Worm (Caenorhabditis elegans): ENCODE results near the gene glb-17.

The glb-17 gene

DNA sequence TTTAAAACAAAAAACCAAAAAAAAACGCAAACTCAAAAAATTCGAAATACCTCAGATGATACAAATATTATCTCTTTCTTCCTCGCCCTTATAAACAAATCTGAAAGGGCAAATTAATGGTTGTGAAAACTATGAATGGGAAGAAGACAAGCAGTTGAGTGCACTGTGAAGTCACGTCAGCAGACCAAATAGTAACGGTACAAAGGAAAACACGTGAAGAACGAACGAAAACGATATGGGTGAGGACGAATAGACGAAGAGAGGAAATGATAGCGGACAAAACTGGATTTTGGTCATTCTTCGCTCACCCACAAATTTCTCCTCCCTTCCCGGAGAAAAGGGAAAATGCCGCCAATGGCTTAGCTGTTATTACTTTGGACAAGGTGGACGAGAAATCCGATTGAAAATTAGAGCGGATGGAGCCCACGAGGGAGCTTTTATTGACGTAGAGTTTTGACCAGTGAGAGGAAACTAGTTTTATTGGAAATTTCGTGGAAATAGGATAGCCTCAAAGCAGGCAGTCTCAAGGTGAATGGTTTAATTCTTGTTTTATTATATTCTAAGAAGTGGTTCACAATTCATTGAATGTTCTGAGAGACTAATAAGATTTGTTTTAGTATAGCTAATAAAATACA, 39.2 kb downstream of the glb-17 start:
- TF ChIP-seq unc-62 (GFP tag; optimal IDR thresholded peaks at IDR 0.05), result no peak

DNA sequence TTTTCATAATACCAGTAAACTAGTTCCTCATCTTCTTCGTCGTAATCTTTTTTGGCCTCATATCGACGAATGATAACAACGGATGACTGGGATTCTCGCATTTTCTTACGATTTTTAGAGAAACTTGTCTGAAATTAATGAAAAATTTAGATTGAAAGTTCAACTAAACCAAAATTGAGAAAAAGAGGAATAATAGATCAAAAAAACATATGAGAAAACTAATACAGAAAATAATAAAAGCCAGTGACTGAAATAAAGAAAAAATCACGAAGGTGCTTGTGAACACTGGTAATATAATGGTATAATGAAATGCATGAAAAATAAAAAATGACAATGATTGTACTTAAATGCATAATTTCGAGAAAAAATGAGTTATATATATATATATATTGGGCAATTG, 40.2 kb downstream of the glb-17 start, which contains the start of gene C07B5.8:
C07B5.8 (minus strand) TSS at position 101 of the 400 bp plus-strand sequence.
- TF ChIP-seq unc-62 (GFP tag; optimal IDR thresholded peaks at IDR 0.05), result no peak

ce11 chrX:9536008-9536407, 40.8 kb downstream of the glb-17 start:
- TF ChIP-seq unc-62 (GFP tag; optimal IDR thresholded peaks at IDR 0.05), result no peak

DNA sequence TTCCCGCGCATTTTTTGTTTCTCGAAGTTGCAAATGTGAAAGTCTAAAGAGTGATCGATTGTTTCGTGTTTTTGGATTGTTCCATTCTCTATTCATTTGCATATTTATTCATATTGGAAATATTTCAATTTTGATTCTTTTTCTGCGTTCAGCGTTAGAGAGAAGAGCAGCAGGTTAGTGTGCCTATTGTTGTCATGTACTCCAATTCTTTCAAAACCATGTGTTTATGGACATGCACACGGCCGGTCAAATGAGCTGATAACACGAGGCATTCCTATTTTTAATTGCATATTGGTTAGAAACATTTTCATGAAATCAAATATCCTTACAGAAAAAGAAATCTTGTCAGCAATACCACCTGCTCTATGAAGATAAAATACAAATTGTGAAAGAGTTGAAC, 45.2 kb downstream of the glb-17 start:
- TF ChIP-seq unc-62 (GFP tag; optimal IDR thresholded peaks at IDR 0.05), result no peak

DNA sequence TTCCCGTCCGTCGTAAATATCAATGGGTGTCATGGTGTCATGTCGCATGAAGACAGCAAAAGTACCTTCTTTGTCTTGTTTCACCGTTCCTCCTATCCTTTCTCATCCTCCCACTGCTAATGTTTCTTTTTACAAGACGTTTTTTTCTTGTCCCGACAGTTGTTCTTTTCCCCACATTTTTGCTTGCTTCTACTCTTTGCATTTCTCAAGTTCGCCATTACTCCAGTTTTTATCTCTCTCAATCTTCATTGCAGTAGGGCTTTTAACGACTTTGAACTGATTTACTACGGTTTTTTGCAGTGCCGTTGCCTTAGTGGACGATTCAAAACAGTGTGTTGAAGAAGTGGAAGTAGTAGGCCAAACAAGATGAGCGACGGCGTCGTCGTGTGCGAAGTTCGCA, 47.5 kb downstream of the glb-17 start, which contains the start of gene C07B5.4:
C07B5.4 (plus strand) TSS at position 301 of the 400 bp plus-strand sequence.
- no peak for TF ChIP-seq unc-62 (GFP tag; optimal IDR thresholded peaks at IDR 0.05)

DNA sequence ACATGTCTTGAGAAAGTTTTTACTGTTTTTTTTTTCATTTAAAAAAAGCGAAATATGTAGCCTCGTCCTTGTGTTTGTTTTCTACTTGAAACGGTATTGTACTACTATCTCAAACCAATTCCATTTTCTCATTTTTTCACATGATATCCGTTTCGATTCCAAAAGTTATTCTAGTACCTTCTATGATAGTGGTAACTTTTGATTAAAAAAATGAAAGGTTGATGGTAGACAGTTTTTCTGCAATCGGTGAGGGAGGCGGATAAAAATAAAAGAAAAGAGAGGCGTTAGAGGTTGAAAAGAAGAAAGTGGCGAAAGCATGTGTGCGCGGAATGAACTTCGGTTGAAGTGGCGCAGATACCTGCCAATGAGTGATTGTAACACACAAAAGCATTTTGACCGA, 48.9 kb downstream of the glb-17 start:
- TF ChIP-seq unc-62 (GFP tag; optimal IDR thresholded peaks at IDR 0.05), result no peak

Measured in whole organism, dauer.